Worm (Caenorhabditis elegans) whole organism, L4 larva: ENCODE data around the gene Y22D7AL.1.
A peak's percentile ranks its signal among the peaks of the same experiment; 100 is the strongest.

ENCODE experiments used
- egl-27 ChIP-seq: sonication (generic microtip); optimal IDR thresholded peaks from 3 replicates; lab custom pipeline; 2017; ENCODE audit warnings: missing biosample characterization, missing genetic modification reagents, missing genetic modification characterization
- unc-130 ChIP-seq: sonication (generic microtip); optimal IDR thresholded peaks from 2 replicates; lab custom pipeline; 2016; ENCODE audit warnings: missing genetic modification reagents, missing genetic modification characterization, missing compliant biosample characterization

ce11 chrIII:1625660-1626275 lies 26.5 kb upstream of the Y22D7AL.1 start:
- peak; percentile 51 for TF ChIP-seq unc-130 (GFP tag; lab: Kevin White, UChicago)
- TF ChIP-seq egl-27 (tag; lab: Kevin White, UChicago), result no peak
